Worm (Caenorhabditis elegans): ENCODE results near the gene cdr-4.

DNA sequence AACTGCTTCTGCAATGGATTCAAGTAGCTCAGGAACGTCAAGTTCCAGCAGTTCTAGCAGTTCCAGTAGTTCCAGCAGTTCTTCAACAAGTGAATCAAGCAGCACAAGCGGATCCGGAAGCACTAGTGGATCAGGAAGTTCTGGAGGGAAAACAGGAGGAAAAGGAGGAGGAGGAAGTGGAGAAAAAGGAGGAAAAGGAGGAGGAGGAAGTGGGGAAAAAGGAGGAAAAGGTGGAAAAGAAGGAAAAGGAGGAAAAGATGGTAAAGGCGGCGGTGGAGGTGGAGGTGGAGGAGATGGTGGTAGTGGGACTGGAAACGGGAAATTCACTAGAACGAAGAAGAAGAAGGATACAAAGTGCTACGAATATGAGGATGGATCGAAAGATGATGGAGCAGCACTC is 1.9 kb downstream of the cdr-4 start:
- no peak for TF ChIP-seq nhr-77 (tag; optimal IDR thresholded peaks at IDR 0.05)
- TF ChIP-seq nhr-237 (tag; optimal IDR thresholded peaks at IDR 0.05) = no peak
- no peak for TF ChIP-seq zag-1 (tag; optimal IDR thresholded peaks at IDR 0.05)
- TF ChIP-seq pqm-1 (tag; optimal IDR thresholded peaks at IDR 0.05) = no peak
- TF ChIP-seq aly-2 (tag; optimal IDR thresholded peaks at IDR 0.05) = no peak
- no peak for TF ChIP-seq daf-12 (tag; optimal IDR thresholded peaks at IDR 0.05)
- no peak for TF ChIP-seq ZK546.5 (tag; optimal IDR thresholded peaks at IDR 0.05)
- TF ChIP-seq nhr-11 (tag; optimal IDR thresholded peaks at IDR 0.05) = no peak
- no peak for TF ChIP-seq hmg-11 (tag; optimal IDR thresholded peaks at IDR 0.05)
- no peak for TF ChIP-seq R02D3.7 (tag; optimal IDR thresholded peaks at IDR 0.05)
- no peak for TF ChIP-seq elt-3 (tag; optimal IDR thresholded peaks at IDR 0.05)
- no peak for TF ChIP-seq nhr-43 (tag; optimal IDR thresholded peaks at IDR 0.05; ENCODE audit: poor library complexity, severe bottlenecking)

Data from whole organism, L3 larva.